Fruit fly (Drosophila melanogaster) whole organism, embryonic: ENCODE results near the gene CG14014.

Source experiments
- Atf-2 ChIP-seq: fragments of 200-800 bp; sonication (Bioruptor generic); optimal IDR thresholded peaks from 2 replicates; lab custom pipeline; 2016; ENCODE audit warnings: missing biosample characterization, missing genetic modification characterization
- Atf6 ChIP-seq: fragments of 200-800 bp; sonication (Bioruptor generic); IDR thresholded peaks from 2 replicates; pipeline ENCODE4 v1.3.6; 2022; ENCODE audit warnings: missing biosample characterization, missing genetic modification characterization
- CG10462 ChIP-seq: fragments of 200-800 bp; sonication (Bioruptor generic); optimal IDR thresholded peaks from 2 replicates; lab custom pipeline; 2016; ENCODE audit warnings: missing biosample characterization, missing genetic modification characterization
- CG10565 ChIP-seq: fragments of 200-800 bp; sonication (Bioruptor generic); optimal IDR thresholded peaks from 3 replicates; lab custom pipeline; 2016; ENCODE audit warnings: missing biosample characterization, mild to moderate bottlenecking, missing genetic modification characterization
- CG11085 ChIP-seq: fragments of 200-800 bp; sonication (Bioruptor generic); IDR thresholded peaks from 2 replicates; pipeline ENCODE4 v1.3.6; 2022; ENCODE audit warnings: missing biosample characterization, missing genetic modification characterization
- CG11247 ChIP-seq: fragments of 200-800 bp; sonication (Bioruptor generic); IDR thresholded peaks from 2 replicates; pipeline ENCODE4 v1.3.6; 2022; ENCODE audit warnings: missing biosample characterization, missing genetic modification characterization
- CG11723 ChIP-seq: fragments of 200-800 bp; sonication (Bioruptor generic); optimal IDR thresholded peaks from 2 replicates; lab custom pipeline; 2017; ENCODE audit warnings: missing biosample characterization, mild to moderate bottlenecking, missing genetic modification characterization
- CG1233 ChIP-seq: fragments of 200-800 bp; sonication (Bioruptor generic); optimal IDR thresholded peaks from 4 replicates; lab custom pipeline; 2018; ENCODE audit warnings: missing biosample characterization, mild to moderate bottlenecking, missing genetic modification characterization
- CG15269 ChIP-seq: fragments of 200-800 bp; sonication (Bioruptor generic); optimal IDR thresholded peaks from 2 replicates; lab custom pipeline; 2018; ENCODE audit warnings: missing biosample characterization, mild to moderate bottlenecking, missing genetic modification characterization, moderate library complexity
- CG1647 ChIP-seq: fragments of 200-800 bp; sonication (Bioruptor generic); optimal IDR thresholded peaks from 3 replicates; lab custom pipeline; 2016; ENCODE audit warnings: missing biosample characterization, missing genetic modification characterization
- CG17829 ChIP-seq: fragments of 200-800 bp; optimal IDR thresholded peaks from 2 replicates; lab custom pipeline; 2019; ENCODE audit warnings: missing biosample characterization, mild to moderate bottlenecking, missing genetic modification characterization, moderate library complexity
- CG18262 ChIP-seq: fragments of 200-800 bp; optimal IDR thresholded peaks from 3 replicates; lab custom pipeline; 2019; ENCODE audit warnings: missing biosample characterization, mild to moderate bottlenecking, missing genetic modification characterization, moderate library complexity
- CG3281 ChIP-seq: fragments of 200-800 bp; sonication (Bioruptor generic); optimal IDR thresholded peaks from 3 replicates; lab custom pipeline; 2017; ENCODE audit warnings: missing biosample characterization, mild to moderate bottlenecking, missing genetic modification characterization
- CG3407 ChIP-seq: fragments of 200-800 bp; sonication (Bioruptor generic); optimal IDR thresholded peaks from 2 replicates; lab custom pipeline; 2018; ENCODE audit warnings: missing biosample characterization, mild to moderate bottlenecking, missing genetic modification characterization
- CG34376 ChIP-seq: fragments of 200-800 bp; sonication (Bioruptor generic); optimal IDR thresholded peaks from 2 replicates; lab custom pipeline; 2018; ENCODE audit warnings: missing biosample characterization, mild to moderate bottlenecking, missing genetic modification characterization
- CG4328 ChIP-seq: fragments of 200-800 bp; sonication (Bioruptor generic); optimal IDR thresholded peaks from 3 replicates; lab custom pipeline; 2017; ENCODE audit warnings: missing biosample characterization, missing genetic modification reagents, missing genetic modification characterization
- CG4707 ChIP-seq: fragments of 200-800 bp; sonication (Bioruptor generic); optimal IDR thresholded peaks from 2 replicates; lab custom pipeline; 2018; ENCODE audit warnings: missing biosample characterization, mild to moderate bottlenecking, missing genetic modification characterization, moderate library complexity
- CG7556 ChIP-seq: fragments of 200-800 bp; sonication (Bioruptor generic); optimal IDR thresholded peaks from 2 replicates; lab custom pipeline; 2017; ENCODE audit warnings: missing biosample characterization, mild to moderate bottlenecking, missing genetic modification characterization
- CG7839 ChIP-seq: fragments of 200-800 bp; sonication (Bioruptor generic); optimal IDR thresholded peaks from 3 replicates; lab custom pipeline; 2018; ENCODE audit warnings: missing biosample characterization, mild to moderate bottlenecking, missing genetic modification characterization, moderate library complexity
- CG8944 ChIP-seq: fragments of 200-800 bp; sonication (Bioruptor generic); optimal IDR thresholded peaks from 3 replicates; lab custom pipeline; 2016; ENCODE audit warnings: missing biosample characterization, missing genetic modification characterization
- CG9932 ChIP-seq: fragments of 200-800 bp; sonication (Bioruptor generic); IDR thresholded peaks from 2 replicates; pipeline ENCODE4 v1.3.6; 2022; ENCODE audit warnings: missing biosample characterization, missing genetic modification characterization
- CkIIα-i1 ChIP-seq: fragments of 200-800 bp; sonication (Bioruptor generic); IDR thresholded peaks from 2 replicates; pipeline ENCODE4 v1.3.6; 2022; ENCODE audit warnings: missing biosample characterization, missing genetic modification characterization
- Deaf1 ChIP-seq: fragments of 200-800 bp; optimal IDR thresholded peaks from 3 replicates; lab custom pipeline; 2019; ENCODE audit warnings: missing biosample characterization, mild to moderate bottlenecking, missing genetic modification characterization, moderate library complexity
- Elba2 ChIP-seq: fragments of 200-800 bp; sonication (Bioruptor generic); optimal IDR thresholded peaks from 3 replicates; lab custom pipeline; 2016; ENCODE audit warnings: missing biosample characterization, missing genetic modification characterization
- Gug ChIP-seq: fragments of 200-800 bp; sonication (Bioruptor generic); IDR thresholded peaks from 4 replicates; pipeline ENCODE4 v1.3.6; 2022; ENCODE audit warnings: missing biosample characterization, missing genetic modification characterization
- HLH3B ChIP-seq: fragments of 200-800 bp; sonication (Bioruptor generic); IDR thresholded peaks from 2 replicates; pipeline ENCODE4 v1.3.6; 2022; ENCODE audit warnings: missing biosample characterization, missing genetic modification characterization
- Hr39 ChIP-seq: fragments of >200 bp; optimal IDR thresholded peaks from 2 replicates; lab custom pipeline; 2017
- Hr51 ChIP-seq, 2 experiments: fragments of 200-800 bp; sonication (Bioruptor generic); optimal IDR thresholded peaks; 2 replicates in 1 of 2; 3 replicates in 1 of 2; lab custom pipeline; 2016 to 2018; ENCODE audit warnings: missing biosample characterization in 2 of 2, missing genetic modification characterization in 2 of 2, mild to moderate bottlenecking in 1 of 2, moderate library complexity in 1 of 2
- Mad ChIP-seq: fragments of 200-800 bp; sonication (Bioruptor generic); optimal IDR thresholded peaks from 2 replicates; lab custom pipeline; 2016; ENCODE audit warnings: missing biosample characterization, missing genetic modification characterization
- Oli ChIP-seq: fragments of 200-800 bp; sonication (Bioruptor generic); optimal IDR thresholded peaks from 2 replicates; lab custom pipeline; 2018; ENCODE audit warnings: missing biosample characterization, mild to moderate bottlenecking, missing genetic modification characterization, moderate library complexity
- Ptx1 ChIP-seq: fragments of 200-800 bp; sonication (Bioruptor generic); IDR thresholded peaks from 2 replicates; pipeline ENCODE4 v1.3.6; 2022; ENCODE audit warnings: missing biosample characterization, missing genetic modification characterization
- Scr ChIP-seq: fragments of 200-800 bp; sonication (Bioruptor generic); IDR thresholded peaks from 2 replicates; pipeline ENCODE4 v1.3.6; 2022; ENCODE audit warnings: missing biosample characterization, missing genetic modification characterization; ENCODE audit not compliant: partially characterized antibody
- Side ChIP-seq: fragments of 200-800 bp; sonication (Bioruptor generic); optimal IDR thresholded peaks from 2 replicates; lab custom pipeline; 2016; ENCODE audit warnings: missing biosample characterization, missing genetic modification characterization
- Tbp ChIP-seq: fragments of >200 bp; optimal IDR thresholded peaks from 2 replicates; lab custom pipeline; 2018; ENCODE audit warnings: missing biosample characterization, missing genetic modification characterization
- Xrp1 ChIP-seq: fragments of 200-800 bp; sonication (Bioruptor generic); IDR thresholded peaks from 2 replicates; pipeline ENCODE4 v1.3.6; 2022; ENCODE audit warnings: missing biosample characterization, missing genetic modification characterization
- bab2 ChIP-seq: fragments of 200-800 bp; sonication (Bioruptor generic); optimal IDR thresholded peaks from 2 replicates; lab custom pipeline; 2016; ENCODE audit warnings: missing biosample characterization, missing genetic modification characterization
- hkb ChIP-seq, 2 experiments: fragments of 200-800 bp in 1 of 2; fragments of >200 bp in 1 of 2; sonication (Bioruptor generic) in 1 of 2; IDR thresholded peaks in 1 of 2; optimal IDR thresholded peaks in 1 of 2; 2 replicates each; pipeline versions ENCODE4 v1.3.6 to Lab custom; 2017 to 2022; ENCODE audit warnings: missing biosample characterization in 1 of 2, missing genetic modification characterization in 1 of 2
- jigr1 ChIP-seq: fragments of 200-800 bp; sonication (Bioruptor generic); IDR thresholded peaks from 3 replicates; pipeline ENCODE4 v1.3.6; 2022; ENCODE audit warnings: missing biosample characterization, missing genetic modification characterization
- nmo ChIP-seq: fragments of 200-800 bp; sonication (Bioruptor generic); optimal IDR thresholded peaks from 2 replicates; lab custom pipeline; 2018; ENCODE audit warnings: missing biosample characterization, mild to moderate bottlenecking, missing genetic modification characterization, moderate library complexity
- onecut ChIP-seq: fragments of 200-800 bp; sonication (Bioruptor generic); IDR thresholded peaks from 2 replicates; pipeline ENCODE4 v1.3.6; 2022; ENCODE audit warnings: missing biosample characterization, missing genetic modification characterization
- pb ChIP-seq: fragments of 200-800 bp; sonication (Bioruptor generic); optimal IDR thresholded peaks from 3 replicates; lab custom pipeline; 2016; ENCODE audit warnings: missing biosample characterization, missing genetic modification characterization
- peb ChIP-seq: fragments of 200-800 bp; sonication (Bioruptor generic); IDR thresholded peaks from 2 replicates; pipeline ENCODE4 v1.3.6; 2022; ENCODE audit warnings: missing biosample characterization, missing genetic modification characterization
- phol ChIP-seq: fragments of 200-800 bp; sonication (Bioruptor generic); optimal IDR thresholded peaks from 3 replicates; lab custom pipeline; 2018; ENCODE audit warnings: missing biosample characterization, mild to moderate bottlenecking, missing genetic modification characterization, moderate library complexity
- prd ChIP-seq, 3 experiments: fragments of >200 bp in 2 of 3; fragments of 200-800 bp in 1 of 3; sonication (Bioruptor generic) in 1 of 3; optimal IDR thresholded peaks in 2 of 3; IDR thresholded peaks in 1 of 3; 2 replicates in 2 of 3; 3 replicates in 1 of 3; pipeline versions ENCODE4 v1.3.6 to Lab custom; 2017 to 2022; ENCODE audit warnings: missing biosample characterization in 1 of 3, missing genetic modification characterization in 1 of 3
- salm ChIP-seq: fragments of 200-800 bp; sonication (Bioruptor generic); optimal IDR thresholded peaks from 2 replicates; lab custom pipeline; 2018; ENCODE audit warnings: missing biosample characterization, mild to moderate bottlenecking, missing genetic modification characterization
- sisA ChIP-seq: fragments of 200-800 bp; sonication (Bioruptor generic); IDR thresholded peaks from 2 replicates; pipeline ENCODE4 v1.3.6; 2022; ENCODE audit warnings: missing biosample characterization, missing genetic modification characterization
- tll ChIP-seq, 2 experiments: fragments of 200-800 bp in 1 of 2; fragments of >200 bp in 1 of 2; sonication (Bioruptor generic) in 1 of 2; optimal IDR thresholded peaks; 2 replicates each; lab custom pipeline; 2017 to 2019; ENCODE audit warnings: missing biosample characterization in 2 of 2, missing genetic modification characterization in 2 of 2, mild to moderate bottlenecking in 1 of 2, moderate library complexity in 1 of 2
- unpg ChIP-seq: fragments of 200-800 bp; sonication (Bioruptor generic); optimal IDR thresholded peaks from 3 replicates; lab custom pipeline; 2018; ENCODE audit warnings: missing biosample characterization, mild to moderate bottlenecking, missing genetic modification characterization, moderate library complexity
- z ChIP-seq: fragments of 200-800 bp; sonication (Bioruptor generic); IDR thresholded peaks from 3 replicates; pipeline ENCODE4 v1.3.6; 2022; ENCODE audit warnings: missing biosample characterization, missing genetic modification characterization
- zen ChIP-seq: fragments of 200-800 bp; sonication (Bioruptor generic); optimal IDR thresholded peaks from 3 replicates; lab custom pipeline; 2018; ENCODE audit warnings: missing biosample characterization, mild to moderate bottlenecking, missing genetic modification characterization, moderate library complexity
- zf30C ChIP-seq: fragments of 200-800 bp; sonication (Bioruptor generic); optimal IDR thresholded peaks from 3 replicates; lab custom pipeline; 2018; ENCODE audit warnings: missing biosample characterization, mild to moderate bottlenecking, missing genetic modification characterization

CG14014 gene

DNA sequence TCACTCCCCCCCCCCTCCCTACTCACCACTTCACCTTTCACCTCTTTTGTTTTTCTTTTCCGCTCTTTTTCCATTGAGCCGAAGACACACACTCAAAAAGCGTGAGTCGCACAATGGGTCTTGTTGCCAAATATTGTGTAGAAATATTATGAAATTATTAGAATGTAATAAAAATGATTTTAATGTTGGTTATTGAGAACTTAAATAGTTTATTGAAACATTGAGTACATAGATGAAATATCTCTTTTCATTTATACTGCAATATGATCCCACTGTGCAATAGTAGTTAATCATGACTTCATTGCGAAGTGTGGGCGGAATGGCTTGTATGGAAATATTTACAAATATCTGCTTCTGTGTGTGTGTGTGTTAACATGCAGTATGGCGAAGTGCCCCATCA is 16.5 kb upstream of the CG14014 start (continued):
- TF ChIP-seq salm (tag; lab: Kevin White, UChicago): no peak
- no peak for TF ChIP-seq CG3281 (GFP tag; lab: Kevin White, UChicago)
- no peak for TF ChIP-seq Hr39 (lab: Kevin White, UChicago)
- peak; percentile 5 for TF ChIP-seq nmo (GFP tag; lab: Kevin White, UChicago)
- no peak for TF ChIP-seq CG8944 (GFP tag; lab: Kevin White, UChicago)
- no peak for TF ChIP-seq Side
- no peak for TF ChIP-seq Gug (GFP tag; lab: Robert Waterston, UW)
- TF ChIP-seq CG17829 (tag; lab: Kevin White, UChicago): no peak
- TF ChIP-seq CG11247 (GFP tag; lab: Robert Waterston, UW): no peak
- no peak for TF ChIP-seq jigr1 (GFP tag; lab: Robert Waterston, UW)
- no peak for TF ChIP-seq tll (GFP tag; optimal IDR thresholded peaks at IDR 0.05; lab: Kevin White, UChicago)
- TF ChIP-seq bab2 (GFP tag; lab: Kevin White, UChicago): no peak
- peak; percentile 30 for TF ChIP-seq CG4707 (GFP tag; lab: Kevin White, UChicago)
- TF ChIP-seq Deaf1 (tag; lab: Kevin White, UChicago): no peak
- no peak for TF ChIP-seq Atf-2
- no peak for TF ChIP-seq peb (GFP tag; lab: Robert Waterston, UW)
- TF ChIP-seq CG34376 (GFP tag; lab: Kevin White, UChicago): no peak
- no peak for TF ChIP-seq prd (optimal IDR thresholded peaks at IDR 0.05; lab: Kevin White, UChicago)
- TF ChIP-seq prd (GFP tag; IDR thresholded peaks at IDR 0.05; lab: Robert Waterston, UW): peak; percentile 40; the same call in 1 of the 3 replicates
- TF ChIP-seq sisA: no peak
- TF ChIP-seq zen (tag; lab: Kevin White, UChicago): no peak
- no peak for TF ChIP-seq CG3407 (GFP tag; lab: Kevin White, UChicago)
- TF ChIP-seq Mad (GFP tag; lab: Kevin White, UChicago): no peak
- peak; percentile 7 for TF ChIP-seq Oli (tag; lab: Kevin White, UChicago)
- TF ChIP-seq phol (tag; lab: Kevin White, UChicago): peak; percentile 4
- no peak for TF ChIP-seq CG10565 (GFP tag; lab: Kevin White, UChicago)
- peak in 1 of 2 experiments; percentile 12 for TF ChIP-seq Hr51 (GFP tag; optimal IDR thresholded peaks at IDR 0.05; lab: Kevin White, UChicago)
- no peak for TF ChIP-seq CG11723 (GFP tag; lab: Kevin White, UChicago)
- TF ChIP-seq CG9932 (GFP tag; lab: Robert Waterston, UW): no peak
- no peak for TF ChIP-seq CkIIα-i1
- TF ChIP-seq Ptx1 (GFP tag; lab: Robert Waterston, UW): peak; percentile 59; the same call in 1 of the 2 replicates
- TF ChIP-seq Tbp: no peak
- no peak for TF ChIP-seq CG4328 (GFP tag; lab: Kevin White, UChicago)
- TF ChIP-seq Xrp1 (GFP tag; lab: Robert Waterston, UW): peak; percentile 64
- TF ChIP-seq onecut: no peak
- peak; percentile 30 for TF ChIP-seq unpg (GFP tag; lab: Kevin White, UChicago)
- TF ChIP-seq z (GFP tag; lab: Robert Waterston, UW): 0 out of 3 replicates have a peak, but pooled peaks have one; percentile 36
- no peak for TF ChIP-seq zf30C (GFP tag; lab: Kevin White, UChicago)
- TF ChIP-seq pb: no peak
- no peak for TF ChIP-seq Scr (GFP tag; lab: Robert Waterston, UW)
- no peak for TF ChIP-seq CG1647 (GFP tag; lab: Kevin White, UChicago)
- TF ChIP-seq hkb (optimal IDR thresholded peaks at IDR 0.05; lab: Kevin White, UChicago): no peak
- no peak; the same call in 1 of the 2 replicates for TF ChIP-seq hkb (GFP tag; IDR thresholded peaks at IDR 0.05; lab: Robert Waterston, UW)
- TF ChIP-seq CG11085: no peak
- TF ChIP-seq CG10462: no peak
- TF ChIP-seq CG7556 (GFP tag; lab: Kevin White, UChicago): no peak
- no peak for TF ChIP-seq CG18262 (tag; lab: Kevin White, UChicago)
- TF ChIP-seq CG15269 (tag; lab: Kevin White, UChicago): no peak
- no peak for TF ChIP-seq CG1233 (GFP tag; lab: Kevin White, UChicago)
- no peak; the same call in 1 of the 2 replicates for TF ChIP-seq Atf6 (GFP tag; lab: Robert Waterston, UW)
- no peak for TF ChIP-seq Elba2 (GFP tag; lab: Kevin White, UChicago)
- peak; percentile 19 for TF ChIP-seq CG7839 (tag; lab: Kevin White, UChicago)
- TF ChIP-seq HLH3B (GFP tag; lab: Robert Waterston, UW): 0 out of 2 replicates have a peak, but pooled peaks have one; percentile 12
